Worm (Caenorhabditis elegans) whole organism, L2 larva: ENCODE measurements around the gene dmsr-5.

Experiments
- F13H6.1 ChIP-seq: sonication (generic microtip); optimal IDR thresholded peaks from 2 replicates; lab custom pipeline; 2016; ENCODE audit warnings: missing genetic modification characterization, missing compliant biosample characterization
- aly-2 ChIP-seq: fragments of 150-350 bp; optimal IDR thresholded peaks from 2 replicates; lab custom pipeline; 2014; ENCODE audit warnings: missing biosample characterization, missing genetic modification characterization
- ama-1 ChIP-seq: fragments of 150-350 bp; optimal IDR thresholded peaks from 2 replicates; lab custom pipeline; 2018; ENCODE audit warnings: inconsistent platforms
- egl-27 ChIP-seq: sonication (generic microtip); optimal IDR thresholded peaks from 3 replicates; lab custom pipeline; 2017; ENCODE audit warnings: missing biosample characterization, missing genetic modification reagents, missing genetic modification characterization
- lsy-2 ChIP-seq, 2 experiments: fragments of 150-350 bp in 1 of 2; sonication (generic microtip) in 1 of 2; optimal IDR thresholded peaks; 2 replicates each; lab custom pipeline; 2014 to 2017; ENCODE audit warnings: missing biosample characterization in 2 of 2, missing genetic modification characterization in 2 of 2
- nhr-11 ChIP-seq: fragments of 150-350 bp; optimal IDR thresholded peaks from 2 replicates; lab custom pipeline; 2014; ENCODE audit warnings: missing biosample characterization, missing genetic modification characterization
- nhr-237 ChIP-seq: fragments of 150-350 bp; optimal IDR thresholded peaks from 2 replicates; lab custom pipeline; 2014; ENCODE audit warnings: missing biosample characterization, missing genetic modification characterization
- nhr-25 ChIP-seq: fragments of 150-350 bp; sonication (generic microtip); optimal IDR thresholded peaks from 3 replicates; lab custom pipeline; 2014; ENCODE audit warnings: missing biosample characterization, missing genetic modification characterization
- nhr-6 ChIP-seq: fragments of 150-350 bp; optimal IDR thresholded peaks from 2 replicates; lab custom pipeline; 2014; ENCODE audit warnings: missing biosample characterization, missing genetic modification characterization
- snpc-4 ChIP-seq: fragments of 150-350 bp; optimal IDR thresholded peaks from 2 replicates; lab custom pipeline; 2014; ENCODE audit warnings: missing biosample characterization, missing genetic modification characterization
- unc-39 ChIP-seq: fragments of 150-350 bp; optimal IDR thresholded peaks from 2 replicates; lab custom pipeline; 2014; ENCODE audit warnings: missing biosample characterization, missing genetic modification characterization
- zag-1 ChIP-seq: fragments of 150-350 bp; optimal IDR thresholded peaks from 2 replicates; lab custom pipeline; 2014; ENCODE audit warnings: missing biosample characterization, missing genetic modification characterization
- ztf-11 ChIP-seq: sonication (generic microtip); optimal IDR thresholded peaks from 2 replicates; lab custom pipeline; 2017; ENCODE audit warnings: missing biosample characterization, missing genetic modification characterization
- ztf-4 ChIP-seq: fragments of 150-350 bp; optimal IDR thresholded peaks from 2 replicates; lab custom pipeline; 2014; ENCODE audit warnings: missing biosample characterization, missing genetic modification characterization

DNA sequence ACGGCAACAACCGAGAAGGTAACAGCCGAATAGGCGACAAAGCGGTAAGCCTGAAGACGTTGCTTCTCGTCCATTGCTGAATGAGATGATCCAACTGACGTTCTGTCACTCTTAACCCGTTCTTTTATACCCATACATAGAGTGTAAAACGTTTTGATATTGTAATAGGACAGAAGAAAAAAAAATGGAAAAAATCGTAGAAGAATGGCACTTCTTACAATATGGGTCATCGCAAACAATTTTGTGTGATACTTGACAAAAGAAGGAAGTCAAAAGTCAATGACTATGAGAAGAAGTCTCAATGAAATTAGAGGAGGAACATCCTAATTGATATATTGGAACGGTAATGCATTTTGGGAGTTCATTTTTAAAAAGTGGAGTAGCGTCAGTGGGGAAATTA, 11.9 kb downstream of the dmsr-5 start, which contains the start of gene col-92:
- TF ChIP-seq ztf-11 (no peak), nhr-6 (tag; lab: Kevin White, UChicago) (no peak), ama-1 (no peak), snpc-4 (no peak), unc-39 (tag; lab: Kevin White, UChicago) (no peak), nhr-237 (no peak), ztf-4 (tag; lab: Kevin White, UChicago) (no peak), nhr-11 (no peak), nhr-25 (no peak), F13H6.1 (tag; lab: Kevin White, UChicago) (no peak), egl-27 (tag; lab: Kevin White, UChicago) (no peak), lsy-2 (tag; optimal IDR thresholded peaks at IDR 0.05; lab: Kevin White, UChicago) (no peak), zag-1 (tag; lab: Kevin White, UChicago) (no peak), aly-2 (tag; lab: Kevin White, UChicago) (no peak)
